Fruit fly (Drosophila melanogaster) whole organism, embryonic: ENCODE results near the gene CG4949.

ENCODE experiments used
- Abd-B ChIP-seq: fragments of 200-800 bp; sonication (Bioruptor generic); optimal IDR thresholded peaks from 2 replicates; lab custom pipeline; 2018; ENCODE audit warnings: missing biosample characterization, mild to moderate bottlenecking, missing genetic modification characterization, moderate library complexity
- Ada2b ChIP-seq: fragments of 200-800 bp; sonication (Bioruptor generic); IDR thresholded peaks from 2 replicates; pipeline ENCODE4 v1.3.6; 2022; ENCODE audit warnings: missing biosample characterization, missing genetic modification characterization
- Adf1 ChIP-seq: fragments of 200-800 bp; sonication (Bioruptor generic); IDR thresholded peaks from 2 replicates; pipeline ENCODE4 v1.3.6; 2022; ENCODE audit warnings: missing biosample characterization, missing genetic modification characterization
- Awh ChIP-seq: fragments of 200-800 bp; sonication (Bioruptor generic); IDR thresholded peaks from 2 replicates; pipeline ENCODE4, ENCODE4 v1.3.6; 2022; ENCODE audit warnings: missing biosample characterization, missing genetic modification characterization
- CG10565 ChIP-seq: fragments of 200-800 bp; sonication (Bioruptor generic); optimal IDR thresholded peaks from 3 replicates; lab custom pipeline; 2016; ENCODE audit warnings: missing biosample characterization, mild to moderate bottlenecking, missing genetic modification characterization
- CG12071 ChIP-seq: fragments of 200-800 bp; sonication (Bioruptor generic); optimal IDR thresholded peaks from 3 replicates; lab custom pipeline; 2018; ENCODE audit warnings: missing biosample characterization, mild to moderate bottlenecking, missing genetic modification characterization
- CG12391 ChIP-seq: fragments of 200-800 bp; sonication (Bioruptor generic); optimal IDR thresholded peaks from 3 replicates; lab custom pipeline; 2018; ENCODE audit warnings: missing biosample characterization, mild to moderate bottlenecking, missing genetic modification characterization, moderate library complexity
- CG14050 ChIP-seq: fragments of 200-800 bp; sonication (Bioruptor generic); IDR thresholded peaks from 3 replicates; pipeline ENCODE4 v1.3.6; 2022; ENCODE audit warnings: missing biosample characterization, missing genetic modification characterization
- CG17328 ChIP-seq: fragments of 200-800 bp; sonication (Bioruptor generic); IDR thresholded peaks from 2 replicates; pipeline ENCODE4 v1.3.6; 2022; ENCODE audit warnings: missing biosample characterization, missing genetic modification characterization
- CG18011 ChIP-seq: fragments of 200-800 bp; sonication (Bioruptor generic); optimal IDR thresholded peaks from 2 replicates; lab custom pipeline; 2017; ENCODE audit warnings: missing biosample characterization, missing genetic modification characterization, mild to moderate bottlenecking, moderate library complexity, missing genotype
- CG2199 ChIP-seq: fragments of 200-800 bp; sonication (Bioruptor generic); IDR thresholded peaks from 3 replicates; pipeline ENCODE4 v1.3.6; 2022; ENCODE audit warnings: missing biosample characterization, missing genetic modification characterization
- CG3847 ChIP-seq: fragments of 200-800 bp; sonication (Bioruptor generic); IDR thresholded peaks from 2 replicates; pipeline ENCODE4 v1.3.6; 2022; ENCODE audit warnings: missing biosample characterization, missing genetic modification characterization
- CG4730 ChIP-seq: fragments of 200-800 bp; sonication (Bioruptor generic); IDR thresholded peaks from 2 replicates; pipeline ENCODE4 v1.3.6; 2022; ENCODE audit warnings: missing biosample characterization, missing genetic modification characterization
- CG4854 ChIP-seq: fragments of 200-800 bp; sonication (Bioruptor generic); optimal IDR thresholded peaks from 2 replicates; lab custom pipeline; 2016; ENCODE audit warnings: missing biosample characterization, missing genetic modification characterization, inconsistent platforms
- CG8290 ChIP-seq, 3 experiments: fragments of 200-800 bp; sonication (Bioruptor generic); optimal IDR thresholded peaks; 2 replicates each; lab custom pipeline; 2016 to 2019; ENCODE audit warnings: missing biosample characterization in 3 of 3, missing genetic modification characterization in 3 of 3, mild to moderate bottlenecking in 2 of 3, moderate library complexity in 1 of 3
- CG8478 ChIP-seq: fragments of >200 bp; optimal IDR thresholded peaks from 2 replicates; lab custom pipeline; 2018
- Dbx ChIP-seq: fragments of 200-800 bp; sonication (Bioruptor generic); IDR thresholded peaks from 3 replicates; pipeline ENCODE4 v1.3.6; 2022; ENCODE audit warnings: missing biosample characterization, missing genetic modification characterization
- Dip3 ChIP-seq: fragments of 200-800 bp; sonication (Bioruptor generic); optimal IDR thresholded peaks from 3 replicates; lab custom pipeline; 2016; ENCODE audit warnings: missing biosample characterization, missing genetic modification characterization
- Doc3 ChIP-seq: fragments of 200-800 bp; sonication (Bioruptor generic); IDR thresholded peaks from 3 replicates; pipeline ENCODE4 v1.3.6; 2022; ENCODE audit warnings: missing biosample characterization, missing genetic modification characterization; ENCODE audit not compliant: partially characterized antibody
- Gsc ChIP-seq: fragments of 200-800 bp; sonication (Bioruptor generic); IDR thresholded peaks from 2 replicates; pipeline ENCODE4 v1.3.6; 2022; ENCODE audit warnings: missing biosample characterization, missing genetic modification characterization
- H2.0 ChIP-seq: fragments of 200-800 bp; sonication (Bioruptor generic); IDR thresholded peaks from 2 replicates; pipeline ENCODE4 v1.3.6; 2022; ENCODE audit warnings: missing biosample characterization, missing genetic modification characterization
- Hey ChIP-seq: fragments of 200-800 bp; sonication (Bioruptor generic); optimal IDR thresholded peaks from 3 replicates; lab custom pipeline; 2018; ENCODE audit warnings: missing biosample characterization, mild to moderate bottlenecking, missing genetic modification characterization
- Lhr ChIP-seq: fragments of 200-800 bp; sonication (Bioruptor generic); optimal IDR thresholded peaks from 3 replicates; lab custom pipeline; 2017; ENCODE audit warnings: mild to moderate bottlenecking, missing biosample characterization, missing genetic modification reagents, missing genetic modification characterization
- Mrtf ChIP-seq: fragments of 200-800 bp; sonication (Bioruptor generic); IDR thresholded peaks from 3 replicates; pipeline ENCODE4 v1.3.6; 2022; ENCODE audit warnings: missing biosample characterization, missing genetic modification characterization
- Oli ChIP-seq: fragments of 200-800 bp; sonication (Bioruptor generic); optimal IDR thresholded peaks from 2 replicates; lab custom pipeline; 2018; ENCODE audit warnings: missing biosample characterization, mild to moderate bottlenecking, missing genetic modification characterization, moderate library complexity
- Opbp ChIP-seq: fragments of 200-800 bp; sonication (Bioruptor generic); IDR thresholded peaks from 3 replicates; pipeline ENCODE4 v1.3.6; 2022; ENCODE audit warnings: missing biosample characterization, missing genetic modification characterization; ENCODE audit not compliant: partially characterized antibody
- PHDP ChIP-seq: fragments of 200-800 bp; sonication (Bioruptor generic); optimal IDR thresholded peaks from 3 replicates; lab custom pipeline; 2018; ENCODE audit warnings: missing biosample characterization, mild to moderate bottlenecking, missing genetic modification characterization, moderate library complexity
- Rfx ChIP-seq: fragments of 200-800 bp; sonication (Bioruptor generic); IDR thresholded peaks from 2 replicates; pipeline ENCODE4 v1.3.6; 2022; ENCODE audit warnings: missing biosample characterization, missing genetic modification characterization
- Sin3A ChIP-seq: fragments of >200 bp; optimal IDR thresholded peaks from 2 replicates; lab custom pipeline; 2018
- aop ChIP-seq: fragments of 200-800 bp; sonication (Bioruptor generic); IDR thresholded peaks from 2 replicates; pipeline ENCODE4 v1.3.6; 2022; ENCODE audit warnings: missing biosample characterization, missing genetic modification characterization
- ap ChIP-seq: fragments of 200-800 bp; sonication (Bioruptor generic); IDR thresholded peaks from 2 replicates; pipeline ENCODE4 v1.3.6; 2022; ENCODE audit warnings: missing biosample characterization, missing genetic modification characterization
- ase ChIP-seq: fragments of 200-800 bp; sonication (Bioruptor generic); IDR thresholded peaks from 3 replicates; pipeline ENCODE4 v1.3.6; 2022; ENCODE audit warnings: missing biosample characterization, missing genetic modification characterization
- emc ChIP-seq: fragments of 200-800 bp; sonication (Bioruptor generic); optimal IDR thresholded peaks from 2 replicates; lab custom pipeline; 2016; ENCODE audit warnings: missing biosample characterization, missing genetic modification characterization
- gce ChIP-seq: fragments of 200-800 bp; sonication (Bioruptor generic); IDR thresholded peaks from 3 replicates; pipeline ENCODE4 v1.3.6; 2022; ENCODE audit warnings: missing biosample characterization, missing genetic modification characterization
- jigr1 ChIP-seq: fragments of 200-800 bp; sonication (Bioruptor generic); IDR thresholded peaks from 3 replicates; pipeline ENCODE4 v1.3.6; 2022; ENCODE audit warnings: missing biosample characterization, missing genetic modification characterization
- jumu ChIP-seq: fragments of 200-800 bp; sonication (Bioruptor generic); optimal IDR thresholded peaks from 3 replicates; lab custom pipeline; 2016; ENCODE audit warnings: missing biosample characterization, missing genetic modification characterization
- lab ChIP-seq: fragments of 200-800 bp; sonication (Bioruptor generic); optimal IDR thresholded peaks from 3 replicates; lab custom pipeline; 2017; ENCODE audit warnings: missing biosample characterization, missing genetic modification characterization, mild to moderate bottlenecking, moderate library complexity, missing genetic modification reagents
- lola ChIP-seq, 3 experiments: fragments of >200 bp in 2 of 3; fragments of 200-800 bp in 1 of 3; sonication (Bioruptor generic) in 1 of 3; optimal IDR thresholded peaks; 2 replicates each; lab custom pipeline; 2017 to 2019; ENCODE audit warnings: missing biosample characterization in 3 of 3, missing genetic modification characterization in 3 of 3, mild to moderate bottlenecking in 1 of 3, moderate library complexity in 1 of 3
- maf-S ChIP-seq: fragments of 200-800 bp; sonication (Bioruptor generic); optimal IDR thresholded peaks from 2 replicates; lab custom pipeline; 2016; ENCODE audit warnings: missing biosample characterization, missing genetic modification characterization
- pan ChIP-seq, 4 experiments: fragments of >200 bp in 3 of 4; fragments of 200-800 bp in 1 of 4; sonication (Bioruptor generic) in 1 of 4; optimal IDR thresholded peaks in 3 of 4; IDR thresholded peaks in 1 of 4; 2 replicates each; pipeline versions ENCODE4 v1.3.6 to Lab custom; 2017 to 2022; ENCODE audit warnings: missing biosample characterization in 2 of 4, missing genetic modification characterization in 2 of 4, mixed read lengths in 1 of 4
- peb ChIP-seq: fragments of 200-800 bp; sonication (Bioruptor generic); IDR thresholded peaks from 2 replicates; pipeline ENCODE4 v1.3.6; 2022; ENCODE audit warnings: missing biosample characterization, missing genetic modification characterization
- prd ChIP-seq, 3 experiments: fragments of >200 bp in 2 of 3; fragments of 200-800 bp in 1 of 3; sonication (Bioruptor generic) in 1 of 3; optimal IDR thresholded peaks in 2 of 3; IDR thresholded peaks in 1 of 3; 2 replicates in 2 of 3; 3 replicates in 1 of 3; pipeline versions ENCODE4 v1.3.6 to Lab custom; 2017 to 2022; ENCODE audit warnings: missing biosample characterization in 1 of 3, missing genetic modification characterization in 1 of 3
- pum ChIP-seq: fragments of 200-800 bp; sonication (Bioruptor generic); optimal IDR thresholded peaks from 2 replicates; lab custom pipeline; 2016; ENCODE audit warnings: missing biosample characterization, missing genetic modification characterization
- ranshi ChIP-seq: fragments of 200-800 bp; sonication (Bioruptor generic); IDR thresholded peaks from 2 replicates; pipeline ENCODE4 v1.3.6; 2022; ENCODE audit warnings: missing biosample characterization, missing genetic modification characterization
- salm ChIP-seq: fragments of 200-800 bp; sonication (Bioruptor generic); optimal IDR thresholded peaks from 2 replicates; lab custom pipeline; 2018; ENCODE audit warnings: missing biosample characterization, mild to moderate bottlenecking, missing genetic modification characterization
- tgo ChIP-seq: fragments of 200-800 bp; sonication (Bioruptor generic); IDR thresholded peaks from 3 replicates; pipeline ENCODE4 v1.3.6; 2022; ENCODE audit warnings: missing biosample characterization, missing genetic modification characterization
- z ChIP-seq: fragments of 200-800 bp; sonication (Bioruptor generic); IDR thresholded peaks from 3 replicates; pipeline ENCODE4 v1.3.6; 2022; ENCODE audit warnings: missing biosample characterization, missing genetic modification characterization
- zfh2 ChIP-seq: fragments of 200-800 bp; sonication (Bioruptor generic); optimal IDR thresholded peaks from 2 replicates; lab custom pipeline; 2016; ENCODE audit warnings: missing biosample characterization, missing genetic modification characterization

The CG4949 gene

dm6 chrX:17125017-17125821, 46.6 kb downstream of the CG4949 start (continued):
- peak; percentile 78 for TF ChIP-seq Ada2b (GFP tag; lab: Robert Waterston, UW)
- no peak for TF ChIP-seq pan (optimal IDR thresholded peaks at IDR 0.05; lab: Kevin White, UChicago)
- TF ChIP-seq pan (GFP tag; optimal IDR thresholded peaks at IDR 0.05 in 1 of 2, IDR thresholded peaks at IDR 0.05 in 1 of 2): peak in 1 of 2 experiments; percentile 81
- TF ChIP-seq emc (GFP tag; lab: Kevin White, UChicago): no peak
- peak; percentile 68 for TF ChIP-seq PHDP (tag; lab: Kevin White, UChicago)
- 0 out of 3 replicates have a peak, but pooled peaks have one; percentile 40 for TF ChIP-seq Mrtf (GFP tag; lab: Robert Waterston, UW)
- no peak; the same call in 1 of the 2 replicates for TF ChIP-seq Adf1 (GFP tag; lab: Robert Waterston, UW)
- peak; percentile 47 for TF ChIP-seq CG12391 (tag; lab: Kevin White, UChicago)
- TF ChIP-seq Lhr (GFP tag; lab: Kevin White, UChicago): no peak
- no peak for TF ChIP-seq CG12071
- no peak for TF ChIP-seq CG18011 (GFP tag; lab: Kevin White, UChicago)
- TF ChIP-seq gce (GFP tag; lab: Robert Waterston, UW): no peak
- TF ChIP-seq Rfx: peak; percentile 83
- peak; percentile 68 for TF ChIP-seq ranshi
- TF ChIP-seq Sin3A (lab: Kevin White, UChicago): no peak
- peak; percentile 58; the same call in 1 of the 3 replicates for TF ChIP-seq ase (GFP tag; lab: Robert Waterston, UW)
- TF ChIP-seq Abd-B: peak; percentile 45
- no peak for TF ChIP-seq aop (GFP tag; lab: Robert Waterston, UW)
- peak; percentile 73 for TF ChIP-seq H2.0 (GFP tag; lab: Robert Waterston, UW)
- peak; percentile 72 for TF ChIP-seq CG14050
- no peak for TF ChIP-seq CG10565 (GFP tag; lab: Kevin White, UChicago)
- peak; percentile 62 for TF ChIP-seq CG17328 (GFP tag; lab: Robert Waterston, UW)
- peak; percentile 87 for TF ChIP-seq Opbp
- 0 out of 2 replicates have a peak, but pooled peaks have one; percentile 40 for TF ChIP-seq ap (GFP tag; lab: Robert Waterston, UW)
- TF ChIP-seq prd (optimal IDR thresholded peaks at IDR 0.05; lab: Kevin White, UChicago): no peak
- peak; percentile 65 for TF ChIP-seq prd (GFP tag; IDR thresholded peaks at IDR 0.05; lab: Robert Waterston, UW)
- TF ChIP-seq Dbx (GFP tag; lab: Robert Waterston, UW): peak; percentile 57; the same call in 2 of the 3 replicates
- TF ChIP-seq Gsc (GFP tag; lab: Robert Waterston, UW): no peak
- peak; percentile 87 for TF ChIP-seq lab
- peak; percentile 75 for TF ChIP-seq tgo (GFP tag; lab: Robert Waterston, UW)
- TF ChIP-seq zfh2 (GFP tag; lab: Kevin White, UChicago): peak; percentile 58
- peak in 1 of 3 experiments; percentile 61 for TF ChIP-seq lola (GFP tag; optimal IDR thresholded peaks at IDR 0.05; lab: Kevin White, UChicago)
- no peak for TF ChIP-seq CG8478
- peak; percentile 55 for TF ChIP-seq Oli
- peak; percentile 5 for TF ChIP-seq pum
- TF ChIP-seq maf-S: peak; percentile 40
- peak; percentile 62 for TF ChIP-seq CG4730
- no peak for TF ChIP-seq jigr1
- no peak for TF ChIP-seq CG2199 (GFP tag; lab: Robert Waterston, UW)
- TF ChIP-seq jumu: peak; percentile 34
- TF ChIP-seq Doc3: peak; percentile 97
- TF ChIP-seq Dip3 (GFP tag; lab: Kevin White, UChicago): peak; percentile 13
- TF ChIP-seq z (GFP tag; lab: Robert Waterston, UW): no peak
- TF ChIP-seq Awh (GFP tag; lab: Robert Waterston, UW): peak; percentile 56; the same call in 1 of the 2 replicates
- TF ChIP-seq CG8290 (GFP tag; optimal IDR thresholded peaks at IDR 0.05; lab: Kevin White, UChicago): no peak
- peak in 1 of 2 experiments; percentile 37 for TF ChIP-seq CG8290 (tag; optimal IDR thresholded peaks at IDR 0.05; lab: Kevin White, UChicago)
- peak; percentile 36; the same call in 1 of the 2 replicates for TF ChIP-seq peb
- TF ChIP-seq salm (tag; lab: Kevin White, UChicago): peak; percentile 25
- TF ChIP-seq CG4854 (GFP tag; lab: Kevin White, UChicago): no peak
- TF ChIP-seq Hey (tag; lab: Kevin White, UChicago): no peak
- TF ChIP-seq CG3847 (GFP tag; lab: Robert Waterston, UW): peak; percentile 38
